Fruit fly (Drosophila melanogaster) whole organism, embryonic: ENCODE results near the gene Cpr64Ad.

ENCODE experiments used
- Atf6 ChIP-seq: fragments of 200-800 bp; sonication (Bioruptor generic); IDR thresholded peaks from 2 replicates; pipeline ENCODE4 v1.3.6; 2022; ENCODE audit warnings: missing biosample characterization, missing genetic modification characterization
- Awh ChIP-seq: fragments of 200-800 bp; sonication (Bioruptor generic); IDR thresholded peaks from 2 replicates; pipeline ENCODE4, ENCODE4 v1.3.6; 2022; ENCODE audit warnings: missing biosample characterization, missing genetic modification characterization
- Bdp1 ChIP-seq: fragments of 200-800 bp; sonication (Bioruptor generic); optimal IDR thresholded peaks from 3 replicates; lab custom pipeline; 2016; ENCODE audit warnings: missing biosample characterization, missing genetic modification characterization
- BtbVII ChIP-seq: fragments of 200-800 bp; sonication (Bioruptor generic); optimal IDR thresholded peaks from 3 replicates; lab custom pipeline; 2017; ENCODE audit warnings: missing biosample characterization, mild to moderate bottlenecking, missing genetic modification characterization
- CG10654 ChIP-seq: fragments of 200-800 bp; sonication (Bioruptor generic); optimal IDR thresholded peaks from 2 replicates; lab custom pipeline; 2016; ENCODE audit warnings: missing biosample characterization, missing genetic modification characterization
- CG11247 ChIP-seq: fragments of 200-800 bp; sonication (Bioruptor generic); IDR thresholded peaks from 2 replicates; pipeline ENCODE4 v1.3.6; 2022; ENCODE audit warnings: missing biosample characterization, missing genetic modification characterization
- CG13287 ChIP-seq: fragments of 200-800 bp; sonication (Bioruptor generic); IDR thresholded peaks from 2 replicates; pipeline ENCODE4 v1.3.6; 2022; ENCODE audit warnings: missing biosample characterization, missing genetic modification characterization; ENCODE audit not compliant: partially characterized antibody
- CG13894 ChIP-seq: fragments of 200-800 bp; sonication (Bioruptor generic); optimal IDR thresholded peaks from 3 replicates; lab custom pipeline; 2018; ENCODE audit warnings: missing biosample characterization, mild to moderate bottlenecking, missing genetic modification characterization, moderate library complexity
- CG1529 ChIP-seq: fragments of 200-800 bp; sonication (Bioruptor generic); optimal IDR thresholded peaks from 3 replicates; lab custom pipeline; 2018; ENCODE audit warnings: missing biosample characterization, missing genetic modification characterization
- CG16863 ChIP-seq: fragments of 200-800 bp; sonication (Bioruptor generic); optimal IDR thresholded peaks from 3 replicates; lab custom pipeline; 2016; ENCODE audit warnings: missing biosample characterization, missing genetic modification characterization
- CG17568 ChIP-seq: fragments of 200-800 bp; sonication (Bioruptor generic); optimal IDR thresholded peaks from 2 replicates; lab custom pipeline; 2018; ENCODE audit warnings: missing biosample characterization, mild to moderate bottlenecking, missing genetic modification characterization, moderate library complexity
- CG2199 ChIP-seq: fragments of 200-800 bp; sonication (Bioruptor generic); IDR thresholded peaks from 3 replicates; pipeline ENCODE4 v1.3.6; 2022; ENCODE audit warnings: missing biosample characterization, missing genetic modification characterization
- CG2712 ChIP-seq: fragments of 200-800 bp; optimal IDR thresholded peaks from 3 replicates; lab custom pipeline; 2019; ENCODE audit warnings: missing biosample characterization, mild to moderate bottlenecking, missing genetic modification characterization, moderate library complexity
- CG30403 ChIP-seq: fragments of 200-800 bp; sonication (Bioruptor generic); optimal IDR thresholded peaks from 3 replicates; lab custom pipeline; 2016; ENCODE audit warnings: missing biosample characterization, missing genetic modification characterization
- CG31388 ChIP-seq: fragments of 200-800 bp; sonication (Bioruptor generic); optimal IDR thresholded peaks from 2 replicates; lab custom pipeline; 2016; ENCODE audit warnings: missing biosample characterization, missing genetic modification characterization
- CG3407 ChIP-seq: fragments of 200-800 bp; sonication (Bioruptor generic); optimal IDR thresholded peaks from 2 replicates; lab custom pipeline; 2018; ENCODE audit warnings: missing biosample characterization, mild to moderate bottlenecking, missing genetic modification characterization
- CG4424 ChIP-seq: fragments of 200-800 bp; sonication (Bioruptor generic); optimal IDR thresholded peaks from 3 replicates; lab custom pipeline; 2016; ENCODE audit warnings: missing biosample characterization, missing genetic modification characterization
- CG4820 ChIP-seq: fragments of 200-800 bp; sonication (Bioruptor generic); optimal IDR thresholded peaks from 3 replicates; lab custom pipeline; 2016; ENCODE audit warnings: missing biosample characterization, missing genetic modification characterization
- CG5180 ChIP-seq: fragments of 200-800 bp; sonication (Bioruptor generic); optimal IDR thresholded peaks from 3 replicates; lab custom pipeline; 2017; ENCODE audit warnings: missing biosample characterization, missing genetic modification characterization, mild to moderate bottlenecking, moderate library complexity, missing genetic modification reagents
- CG6272 ChIP-seq: fragments of 200-800 bp; sonication (Bioruptor generic); IDR thresholded peaks from 2 replicates; pipeline ENCODE4 v1.3.6; 2022; ENCODE audit warnings: missing biosample characterization, missing genetic modification characterization
- CG8281 ChIP-seq: fragments of 200-800 bp; sonication (Bioruptor generic); optimal IDR thresholded peaks from 2 replicates; lab custom pipeline; 2018; ENCODE audit warnings: missing biosample characterization, mild to moderate bottlenecking, missing genetic modification characterization, moderate library complexity
- CG9727 ChIP-seq: fragments of 200-800 bp; sonication (Bioruptor generic); optimal IDR thresholded peaks from 3 replicates; lab custom pipeline; 2017; ENCODE audit warnings: missing biosample characterization, mild to moderate bottlenecking, missing genetic modification characterization
- D19A ChIP-seq: fragments of 200-800 bp; optimal IDR thresholded peaks from 3 replicates; lab custom pipeline; 2019; ENCODE audit warnings: missing biosample characterization, mild to moderate bottlenecking, missing genetic modification characterization, moderate library complexity
- Eip74EF ChIP-seq, 2 experiments: fragments of 200-800 bp in 1 of 2; fragments of >200 bp in 1 of 2; sonication (Bioruptor generic) in 1 of 2; optimal IDR thresholded peaks; 2 replicates each; lab custom pipeline; 2017 to 2019; ENCODE audit warnings: missing biosample characterization in 2 of 2, missing genetic modification characterization in 2 of 2, mild to moderate bottlenecking in 1 of 2, moderate library complexity in 1 of 2
- Elba2 ChIP-seq: fragments of 200-800 bp; sonication (Bioruptor generic); optimal IDR thresholded peaks from 3 replicates; lab custom pipeline; 2016; ENCODE audit warnings: missing biosample characterization, missing genetic modification characterization
- Ets97D ChIP-seq: fragments of 200-800 bp; sonication (Bioruptor generic); optimal IDR thresholded peaks from 3 replicates; lab custom pipeline; 2016; ENCODE audit warnings: missing biosample characterization, missing genetic modification characterization
- Hey ChIP-seq: fragments of 200-800 bp; sonication (Bioruptor generic); optimal IDR thresholded peaks from 3 replicates; lab custom pipeline; 2018; ENCODE audit warnings: missing biosample characterization, mild to moderate bottlenecking, missing genetic modification characterization
- Hmr ChIP-seq: fragments of 200-800 bp; sonication (Bioruptor generic); optimal IDR thresholded peaks from 3 replicates; lab custom pipeline; 2017; ENCODE audit warnings: mild to moderate bottlenecking, missing biosample characterization, missing genetic modification reagents, missing genetic modification characterization
- Hmx ChIP-seq: fragments of 200-800 bp; sonication (Bioruptor generic); optimal IDR thresholded peaks from 2 replicates; lab custom pipeline; 2016; ENCODE audit warnings: missing biosample characterization, missing genetic modification characterization
- Mad ChIP-seq: fragments of 200-800 bp; sonication (Bioruptor generic); optimal IDR thresholded peaks from 2 replicates; lab custom pipeline; 2016; ENCODE audit warnings: missing biosample characterization, missing genetic modification characterization
- Nf-YB ChIP-seq: fragments of 200-800 bp; sonication (Bioruptor generic); optimal IDR thresholded peaks from 3 replicates; lab custom pipeline; 2019; ENCODE audit warnings: missing biosample characterization, mild to moderate bottlenecking, missing genetic modification characterization, moderate library complexity
- Oli ChIP-seq: fragments of 200-800 bp; sonication (Bioruptor generic); optimal IDR thresholded peaks from 2 replicates; lab custom pipeline; 2018; ENCODE audit warnings: missing biosample characterization, mild to moderate bottlenecking, missing genetic modification characterization, moderate library complexity
- Optix ChIP-seq: fragments of 200-800 bp; sonication (Bioruptor generic); IDR thresholded peaks from 3 replicates; pipeline ENCODE4 v1.3.6; 2022; ENCODE audit warnings: missing biosample characterization, missing genetic modification characterization
- Ptx1 ChIP-seq: fragments of 200-800 bp; sonication (Bioruptor generic); IDR thresholded peaks from 2 replicates; pipeline ENCODE4 v1.3.6; 2022; ENCODE audit warnings: missing biosample characterization, missing genetic modification characterization
- Taf1 ChIP-seq: fragments of 200-800 bp; sonication (Bioruptor generic); IDR thresholded peaks from 2 replicates; pipeline ENCODE4 v1.3.6; 2022; ENCODE audit warnings: missing biosample characterization, missing genetic modification characterization
- YL-1 ChIP-seq: fragments of 200-800 bp; sonication (Bioruptor generic); optimal IDR thresholded peaks from 3 replicates; lab custom pipeline; 2017; ENCODE audit warnings: missing biosample characterization, mild to moderate bottlenecking, missing genetic modification characterization
- ac ChIP-seq: fragments of 200-800 bp; sonication (Bioruptor generic); optimal IDR thresholded peaks from 3 replicates; lab custom pipeline; 2017; ENCODE audit warnings: missing biosample characterization, mild to moderate bottlenecking, missing genetic modification characterization
- ap ChIP-seq: fragments of 200-800 bp; sonication (Bioruptor generic); IDR thresholded peaks from 2 replicates; pipeline ENCODE4 v1.3.6; 2022; ENCODE audit warnings: missing biosample characterization, missing genetic modification characterization
- cg ChIP-seq: fragments of 200-800 bp; sonication (Bioruptor generic); optimal IDR thresholded peaks from 3 replicates; lab custom pipeline; 2019; ENCODE audit warnings: missing biosample characterization, mild to moderate bottlenecking, missing genetic modification characterization, moderate library complexity
- chm ChIP-seq: fragments of 200-800 bp; sonication (Bioruptor generic); IDR thresholded peaks from 2 replicates; pipeline ENCODE4 v1.3.6; 2022; ENCODE audit warnings: missing biosample characterization, missing genetic modification characterization
- da ChIP-seq: fragments of 200-800 bp; sonication (Bioruptor generic); optimal IDR thresholded peaks from 2 replicates; lab custom pipeline; 2016; ENCODE audit warnings: missing biosample characterization, missing genetic modification characterization
- ewg ChIP-seq: fragments of 200-800 bp; sonication (Bioruptor generic); optimal IDR thresholded peaks from 3 replicates; lab custom pipeline; 2017; ENCODE audit warnings: mild to moderate bottlenecking, missing biosample characterization, missing genetic modification reagents, missing genetic modification characterization
- nmo ChIP-seq: fragments of 200-800 bp; sonication (Bioruptor generic); optimal IDR thresholded peaks from 2 replicates; lab custom pipeline; 2018; ENCODE audit warnings: missing biosample characterization, mild to moderate bottlenecking, missing genetic modification characterization, moderate library complexity
- onecut ChIP-seq: fragments of 200-800 bp; sonication (Bioruptor generic); IDR thresholded peaks from 2 replicates; pipeline ENCODE4 v1.3.6; 2022; ENCODE audit warnings: missing biosample characterization, missing genetic modification characterization
- org-1 ChIP-seq: fragments of 200-800 bp; sonication (Bioruptor generic); optimal IDR thresholded peaks from 2 replicates; lab custom pipeline; 2017; ENCODE audit warnings: missing biosample characterization, missing genetic modification characterization
- repo ChIP-seq: fragments of 200-800 bp; sonication (Bioruptor generic); optimal IDR thresholded peaks from 2 replicates; lab custom pipeline; 2016; ENCODE audit warnings: missing biosample characterization, missing genetic modification characterization
- scrt ChIP-seq: fragments of 200-800 bp; sonication (Bioruptor generic); optimal IDR thresholded peaks from 2 replicates; lab custom pipeline; 2018; ENCODE audit warnings: missing biosample characterization, mild to moderate bottlenecking, missing genetic modification characterization, moderate library complexity
- sisA ChIP-seq: fragments of 200-800 bp; sonication (Bioruptor generic); IDR thresholded peaks from 2 replicates; pipeline ENCODE4 v1.3.6; 2022; ENCODE audit warnings: missing biosample characterization, missing genetic modification characterization
- so ChIP-seq: fragments of 200-800 bp; sonication (Bioruptor generic); IDR thresholded peaks from 3 replicates; pipeline ENCODE4 v1.3.6; 2022; ENCODE audit warnings: missing biosample characterization, missing genetic modification characterization
- zen2 ChIP-seq: fragments of 200-800 bp; sonication (Bioruptor generic); IDR thresholded peaks from 3 replicates; pipeline ENCODE4 v1.3.6; 2022; ENCODE audit warnings: missing biosample characterization, missing genetic modification characterization; ENCODE audit not compliant: partially characterized antibody
- zf30C ChIP-seq: fragments of 200-800 bp; sonication (Bioruptor generic); optimal IDR thresholded peaks from 3 replicates; lab custom pipeline; 2018; ENCODE audit warnings: missing biosample characterization, mild to moderate bottlenecking, missing genetic modification characterization

Gene Cpr64Ad

DNA sequence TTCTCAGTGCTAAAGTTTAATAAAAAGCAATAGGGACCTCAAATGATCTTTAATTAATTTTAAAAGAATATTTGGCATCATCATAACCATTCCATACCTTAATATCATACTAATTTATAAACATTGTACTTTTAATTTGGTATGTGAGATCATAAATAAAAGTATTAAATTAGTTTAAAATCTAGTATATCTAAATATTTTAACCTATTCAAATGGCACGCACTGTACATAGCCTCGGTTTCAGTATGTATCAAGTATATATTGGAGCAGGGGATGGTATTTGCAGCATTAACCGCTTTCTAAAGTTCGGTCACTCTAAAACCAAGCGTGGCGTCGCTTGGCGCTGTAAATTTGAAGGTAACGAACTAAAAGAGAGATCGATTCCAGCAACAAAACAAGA is 27.2 kb downstream of the Cpr64Ad start, which contains the start of gene pav (continued):
- no peak for TF ChIP-seq cg (GFP tag; lab: Kevin White, UChicago)
- TF ChIP-seq Hey (tag; lab: Kevin White, UChicago) = no peak
- TF ChIP-seq CG4820 = no peak
- TF ChIP-seq CG11247 = no peak
- peak; percentile 44; the same call in 1 of the 2 replicates for TF ChIP-seq Ptx1 (GFP tag; lab: Robert Waterston, UW)
- TF ChIP-seq BtbVII (GFP tag; lab: Kevin White, UChicago) = no peak
- TF ChIP-seq sisA (GFP tag; lab: Robert Waterston, UW) = 0 out of 2 replicates have a peak, but pooled peaks have one; percentile 33
- no peak for TF ChIP-seq ap (GFP tag; lab: Robert Waterston, UW)
- peak; percentile 47; the same call in 1 of the 3 replicates for TF ChIP-seq so
- no peak for TF ChIP-seq Nf-YB (GFP tag; lab: Kevin White, UChicago)
- no peak; the same call in 1 of the 2 replicates for TF ChIP-seq CG13287
- TF ChIP-seq repo = no peak
- no peak for TF ChIP-seq CG1529 (GFP tag; lab: Kevin White, UChicago)
- peak; percentile 42 for TF ChIP-seq Ets97D
- no peak for TF ChIP-seq CG10654 (GFP tag; lab: Kevin White, UChicago)
- TF ChIP-seq Mad (GFP tag; lab: Kevin White, UChicago) = peak; percentile 4
- peak; percentile 60 for TF ChIP-seq nmo
- no peak for TF ChIP-seq ewg
- TF ChIP-seq Eip74EF (GFP tag; optimal IDR thresholded peaks at IDR 0.05; lab: Kevin White, UChicago) = no peak
- no peak for TF ChIP-seq CG2199
- TF ChIP-seq zf30C = no peak
- TF ChIP-seq CG6272 = no peak
- no peak for TF ChIP-seq ac (GFP tag; lab: Kevin White, UChicago)
- no peak for TF ChIP-seq da (GFP tag; lab: Kevin White, UChicago)
- TF ChIP-seq Atf6 = peak; percentile 26; the same call in 1 of the 2 replicates
- TF ChIP-seq onecut = peak; percentile 24; the same call in 1 of the 2 replicates
- TF ChIP-seq Elba2 (GFP tag; lab: Kevin White, UChicago) = peak; percentile 9
- TF ChIP-seq Bdp1 (GFP tag; lab: Kevin White, UChicago) = no peak
- TF ChIP-seq zen2 (GFP tag; lab: Robert Waterston, UW) = no peak
- TF ChIP-seq CG8281 (tag; lab: Kevin White, UChicago) = no peak
- TF ChIP-seq CG4424 (GFP tag; lab: Kevin White, UChicago) = no peak
- TF ChIP-seq Awh = no peak; the same call in 1 of the 2 replicates
- no peak for TF ChIP-seq CG5180 (GFP tag; lab: Kevin White, UChicago)
- no peak for TF ChIP-seq scrt (GFP tag; lab: Kevin White, UChicago)
- TF ChIP-seq org-1 (GFP tag; lab: Kevin White, UChicago) = no peak
- no peak for TF ChIP-seq CG3407 (GFP tag; lab: Kevin White, UChicago)
- no peak for TF ChIP-seq CG16863
- TF ChIP-seq chm = no peak
- peak; percentile 71 for TF ChIP-seq CG2712
- peak; percentile 10 for TF ChIP-seq CG9727 (GFP tag; lab: Kevin White, UChicago)
- TF ChIP-seq CG17568 = no peak
- TF ChIP-seq Taf1 (GFP tag; lab: Robert Waterston, UW) = peak; percentile 39; the same call in 1 of the 2 replicates
- TF ChIP-seq Hmx (GFP tag; lab: Kevin White, UChicago) = no peak
- no peak for TF ChIP-seq Optix (GFP tag; lab: Robert Waterston, UW)
- no peak for TF ChIP-seq Hmr
- no peak for TF ChIP-seq Oli
- no peak for TF ChIP-seq CG31388 (GFP tag; lab: Kevin White, UChicago)
- TF ChIP-seq CG30403 (GFP tag; lab: Kevin White, UChicago) = peak; percentile 54
- peak; percentile 61 for TF ChIP-seq D19A (tag; lab: Kevin White, UChicago)
- TF ChIP-seq YL-1 (GFP tag; lab: Kevin White, UChicago) = peak; percentile 66
- no peak for TF ChIP-seq CG13894 (tag; lab: Kevin White, UChicago)
